Worm (Caenorhabditis elegans) whole organism, young adult: ENCODE results near the gene abcf-3.
A peak's percentile ranks its signal among the peaks of the same experiment; 100 is the strongest.

ENCODE experiments used
- B0019.2 ChIP-seq: fragments of 200-800 bp; sonication (Bioruptor generic); conservative IDR thresholded peaks from 2 replicates; pipeline ENCODE4 v1.3.6; 2022; ENCODE audit warnings: missing genetic modification reagents, missing genetic modification characterization, missing compliant biosample characterization
- C17E4.6 ChIP-seq: fragments of 200-800 bp; sonication (Bioruptor generic); IDR thresholded peaks from 2 replicates; pipeline ENCODE4 v1.3.6; 2022; ENCODE audit warnings: missing genetic modification reagents, missing genetic modification characterization, missing compliant biosample characterization
- D2030.7 ChIP-seq: fragments of 200-800 bp; sonication (Bioruptor generic); IDR thresholded peaks from 2 replicates; pipeline ENCODE4 v1.3.6; 2022; ENCODE audit warnings: missing genetic modification reagents, missing genetic modification characterization, missing compliant biosample characterization
- F49E8.2 ChIP-seq: sonication (generic microtip); optimal IDR thresholded peaks from 3 replicates; lab custom pipeline; 2017; ENCODE audit warnings: missing genetic modification characterization, mild to moderate bottlenecking, missing compliant biosample characterization, antibody characterized with exemption, moderate library complexity; ENCODE audit not compliant: insufficient read depth
- F57C9.4 ChIP-seq: sonication (generic microtip); optimal IDR thresholded peaks from 2 replicates; lab custom pipeline; 2017; ENCODE audit warnings: mild to moderate bottlenecking, missing genetic modification characterization, missing compliant biosample characterization
- Y53F4B.3 ChIP-seq: fragments of 200-800 bp; sonication (Bioruptor generic); IDR thresholded peaks from 2 replicates; pipeline ENCODE4 v1.3.6; 2022; ENCODE audit warnings: missing genetic modification reagents, missing genetic modification characterization, missing compliant biosample characterization
- Y53G8AR.9 ChIP-seq: fragments of 200-800 bp; sonication (Bioruptor generic); conservative IDR thresholded peaks from 2 replicates; pipeline ENCODE4 v1.3.6; 2022; ENCODE audit warnings: missing genetic modification reagents, missing genetic modification characterization, missing compliant biosample characterization
- Y56A3A.18 ChIP-seq: fragments of 200-800 bp; sonication (Bioruptor generic); IDR thresholded peaks from 2 replicates; pipeline ENCODE4 v1.3.6; 2022; ENCODE audit warnings: missing genetic modification reagents, missing genetic modification characterization, missing compliant biosample characterization
- Y95B8A.8 ChIP-seq: fragments of 200-800 bp; sonication (Bioruptor generic); IDR thresholded peaks from 2 replicates; pipeline ENCODE4 v1.3.6; 2022; ENCODE audit warnings: missing genetic modification reagents, missing genetic modification characterization, missing compliant biosample characterization
- ama-1 ChIP-seq, 3 experiments: fragments of 150-350 bp in 1 of 3; sonication (generic microtip) in 2 of 3; optimal IDR thresholded peaks; 2 replicates each; lab custom pipeline; 2014 to 2018; ENCODE audit warnings: missing biosample characterization in 2 of 3, missing genetic modification characterization in 2 of 3, missing genetic modification reagents in 2 of 3
- attf-3 ChIP-seq: fragments of 200-800 bp; sonication (Bioruptor generic); conservative IDR thresholded peaks from 2 replicates; pipeline ENCODE4 v1.3.6; 2022; ENCODE audit warnings: missing genetic modification reagents, missing genetic modification characterization, missing compliant biosample characterization
- attf-5 ChIP-seq: fragments of 200-800 bp; sonication (Bioruptor generic); optimal IDR thresholded peaks from 2 replicates; lab custom pipeline; 2018; ENCODE audit warnings: mild to moderate bottlenecking, missing genetic modification characterization, missing compliant biosample characterization
- ceh-91 ChIP-seq: fragments of 200-800 bp; sonication (Bioruptor generic); IDR thresholded peaks from 2 replicates; pipeline ENCODE4 v1.3.6; 2022; ENCODE audit warnings: missing genetic modification reagents, missing genetic modification characterization, missing compliant biosample characterization
- die-1 ChIP-seq: sonication (generic microtip); optimal IDR thresholded peaks from 2 replicates; lab custom pipeline; 2016; ENCODE audit warnings: missing genotype, mild to moderate bottlenecking, missing genetic modification characterization, missing compliant biosample characterization
- egl-44 ChIP-seq: fragments of 200-800 bp; sonication (Bioruptor generic); IDR thresholded peaks from 2 replicates; pipeline ENCODE4 v1.3.6; 2022; ENCODE audit warnings: missing genetic modification reagents, missing genetic modification characterization, missing compliant biosample characterization
- ekl-4 ChIP-seq: fragments of 200-800 bp; sonication (Bioruptor generic); IDR thresholded peaks from 2 replicates; pipeline ENCODE4 v1.3.6; 2022; ENCODE audit warnings: missing genetic modification reagents, missing genetic modification characterization, missing compliant biosample characterization
- him-1 ChIP-seq: sonication (generic microtip); optimal IDR thresholded peaks from 2 replicates; lab custom pipeline; 2016; ENCODE audit warnings: missing genotype, missing genetic modification reagents, missing genetic modification characterization, missing compliant biosample characterization
- hrde-1 ChIP-seq: sonication (generic microtip); optimal IDR thresholded peaks from 2 replicates; lab custom pipeline; 2016; ENCODE audit warnings: missing genetic modification characterization, mild to moderate bottlenecking, missing compliant biosample characterization, moderate library complexity, missing genotype, missing genetic modification reagents, borderline replicate concordance
- hsf-1 ChIP-seq: fragments of 200-800 bp; sonication (Bioruptor generic); IDR thresholded peaks from 2 replicates; pipeline ENCODE4 v1.3.6; 2022; ENCODE audit warnings: missing genetic modification reagents, missing genetic modification characterization, missing compliant biosample characterization
- lin-26 ChIP-seq: fragments of 200-800 bp; sonication (Bioruptor generic); IDR thresholded peaks from 2 replicates; pipeline ENCODE4 v1.3.6; 2022; ENCODE audit warnings: missing genetic modification reagents, missing genetic modification characterization, missing compliant biosample characterization
- lsy-27 ChIP-seq: sonication (generic microtip); optimal IDR thresholded peaks from 2 replicates; lab custom pipeline; 2017; ENCODE audit warnings: missing genetic modification characterization, mild to moderate bottlenecking, missing compliant biosample characterization, antibody characterized with exemption, missing genotype, borderline replicate concordance; ENCODE audit not compliant: insufficient read depth
- madf-8 ChIP-seq: fragments of 200-800 bp; sonication (Bioruptor generic); conservative IDR thresholded peaks from 2 replicates; pipeline ENCODE4 v1.3.6; 2022; ENCODE audit warnings: missing genetic modification reagents, missing genetic modification characterization, missing compliant biosample characterization
- mel-28 ChIP-seq: sonication (generic microtip); optimal IDR thresholded peaks from 2 replicates; lab custom pipeline; 2016; ENCODE audit warnings: borderline replicate concordance, mild to moderate bottlenecking, missing genetic modification characterization, missing compliant biosample characterization
- mes-4 ChIP-seq: sonication (generic microtip); optimal IDR thresholded peaks from 2 replicates; lab custom pipeline; 2016; ENCODE audit warnings: missing genotype, missing genetic modification characterization, missing compliant biosample characterization
- nfyb-1 ChIP-seq: fragments of 200-800 bp; sonication (Bioruptor generic); IDR thresholded peaks from 2 replicates; pipeline ENCODE4 v1.3.6; 2022; ENCODE audit warnings: missing genetic modification reagents, missing genetic modification characterization, missing compliant biosample characterization
- pha-4 ChIP-seq: fragments of 150-350 bp; sonication (generic microtip); optimal IDR thresholded peaks from 2 replicates; lab custom pipeline; 2014; ENCODE audit warnings: missing biosample characterization, missing genetic modification reagents, missing genetic modification characterization
- repo-1 ChIP-seq: sonication (generic microtip); optimal IDR thresholded peaks from 2 replicates; lab custom pipeline; 2017; ENCODE audit warnings: mild to moderate bottlenecking, missing genetic modification characterization, missing compliant biosample characterization
- snpc-1.1 ChIP-seq: sonication (generic microtip); optimal IDR thresholded peaks from 2 replicates; lab custom pipeline; 2017; ENCODE audit warnings: missing genetic modification characterization, mild to moderate bottlenecking, missing compliant biosample characterization, antibody characterized with exemption, moderate library complexity, missing genotype, missing genetic modification reagents; ENCODE audit not compliant: insufficient read depth
- snpc-3.4 ChIP-seq: sonication (generic microtip); optimal IDR thresholded peaks from 2 replicates; lab custom pipeline; 2017; ENCODE audit warnings: missing genetic modification characterization, mild to moderate bottlenecking, missing compliant biosample characterization, antibody characterized with exemption, moderate library complexity, missing genotype, missing genetic modification reagents
- snpc-4 ChIP-seq, 5 experiments: fragments of 150-350 bp in 1 of 5; sonication (generic microtip) in 4 of 5; optimal IDR thresholded peaks; 2 replicates each; lab custom pipeline; 2014 to 2018; ENCODE audit warnings: missing genetic modification characterization in 5 of 5, missing biosample characterization in 3 of 5, antibody characterized with exemption in 2 of 5, mild to moderate bottlenecking in 2 of 5, missing compliant biosample characterization in 2 of 5, missing genotype in 2 of 5, moderate library complexity in 2 of 5, missing genetic modification reagents in 1 of 5
- tbp1 ChIP-seq: fragments of 200-800 bp; sonication (Bioruptor generic); optimal IDR thresholded peaks from 2 replicates; lab custom pipeline; 2018; ENCODE audit warnings: mild to moderate bottlenecking, missing genetic modification characterization, missing compliant biosample characterization
- tlf-1 ChIP-seq: fragments of 200-800 bp; sonication (Bioruptor generic); optimal IDR thresholded peaks from 2 replicates; lab custom pipeline; 2018; ENCODE audit warnings: mild to moderate bottlenecking, missing genetic modification characterization, missing compliant biosample characterization
- unc-130 ChIP-seq: sonication (generic microtip); optimal IDR thresholded peaks from 2 replicates; lab custom pipeline; 2016; ENCODE audit warnings: missing genetic modification reagents, missing genetic modification characterization, missing compliant biosample characterization
- xnd-1 ChIP-seq: sonication (generic microtip); optimal IDR thresholded peaks from 2 replicates; lab custom pipeline; 2016; ENCODE audit warnings: missing genotype, missing genetic modification reagents, missing genetic modification characterization, missing compliant biosample characterization
- zfh-2 ChIP-seq: fragments of 200-800 bp; sonication (Bioruptor generic); conservative IDR thresholded peaks from 2 replicates; pipeline ENCODE4 v1.3.6; 2022; ENCODE audit warnings: missing genetic modification reagents, missing genetic modification characterization, missing compliant biosample characterization
- zim-3 ChIP-seq: sonication (generic microtip); optimal IDR thresholded peaks from 2 replicates; lab custom pipeline; 2017; ENCODE audit warnings: mild to moderate bottlenecking, missing genetic modification characterization, moderate library complexity, missing compliant biosample characterization
- ztf-18 ChIP-seq: sonication (generic microtip); optimal IDR thresholded peaks from 2 replicates; lab custom pipeline; 2016; ENCODE audit warnings: missing genotype, mild to moderate bottlenecking, missing genetic modification characterization, missing compliant biosample characterization
- ztf-25 ChIP-seq: fragments of 200-800 bp; sonication (Bioruptor generic); IDR thresholded peaks from 2 replicates; pipeline ENCODE4 v1.3.6; 2022; ENCODE audit warnings: missing genetic modification reagents, missing genetic modification characterization, missing compliant biosample characterization
- ztf-3 ChIP-seq: fragments of 200-800 bp; sonication (Bioruptor generic); optimal IDR thresholded peaks from 2 replicates; lab custom pipeline; 2018; ENCODE audit warnings: mild to moderate bottlenecking, missing genetic modification characterization, missing compliant biosample characterization
- ztf-6 ChIP-seq: fragments of 200-800 bp; sonication (Bioruptor generic); IDR thresholded peaks from 2 replicates; pipeline ENCODE4 v1.3.6; 2022; ENCODE audit warnings: missing genetic modification reagents, missing genetic modification characterization, missing compliant biosample characterization

abcf-3 gene

ce11 chrIII:6198378-6199234 is 25.4 kb downstream of the abcf-3 start, which contains the start of the genes C23G10.7 and rpn-2 (continued):
- TF ChIP-seq snpc-4 (GFP tag; optimal IDR thresholded peaks at IDR 0.05; lab: Kevin White, UChicago) (peak; percentile 1), snpc-4 (tag; optimal IDR thresholded peaks at IDR 0.05; lab: Kevin White, UChicago) (peak in 1 of 4 experiments; percentile 60), F57C9.4 (no peak), mel-28 (tag; lab: Kevin White, UChicago) (no peak), ceh-91 (GFP tag; lab: Robert Waterston, UW) (peak; percentile 60), zfh-2 (no peak), ztf-3 (GFP tag; lab: Kevin White, UChicago) (no peak), xnd-1 (tag; lab: Kevin White, UChicago) (peak; percentile 87)

- TF ChIP-seq nfyb-1 (GFP tag; lab: Robert Waterston, UW) (no peak), repo-1 (tag; lab: Kevin White, UChicago) (no peak), zim-3 (tag; lab: Kevin White, UChicago) (no peak), pha-4 (tag; lab: Kevin White, UChicago) (no peak), egl-44 (GFP tag; lab: Robert Waterston, UW) (no peak), snpc-3.4 (tag; lab: Kevin White, UChicago) (no peak), Y53F4B.3 (no peak), ekl-4 (no peak), mes-4 (tag; lab: Kevin White, UChicago) (no peak), madf-8 (GFP tag; lab: Robert Waterston, UW) (no peak), attf-3 (GFP tag; lab: Robert Waterston, UW) (no peak), attf-5 (GFP tag; lab: Kevin White, UChicago) (no peak), Y95B8A.8 (GFP tag; lab: Robert Waterston, UW) (no peak), ztf-6 (GFP tag; lab: Robert Waterston, UW) (no peak), lsy-27 (tag; lab: Kevin White, UChicago) (no peak), mel-28 (tag; lab: Kevin White, UChicago) (no peak), B0019.2 (GFP tag; lab: Robert Waterston, UW) (no peak), zfh-2 (no peak)
These were observed 28.1 kb downstream of the abcf-3 start for ce11 chrIII:6201325-6201724.

- TF ChIP-seq snpc-3.4 (tag; lab: Kevin White, UChicago) (peak; percentile 19), hrde-1 (tag; lab: Kevin White, UChicago) (peak; percentile 93), die-1 (tag; lab: Kevin White, UChicago) (peak; percentile 7), ama-1 (optimal IDR thresholded peaks at IDR 0.05; lab: Kevin White, UChicago) (no peak), ama-1 (GFP tag; optimal IDR thresholded peaks at IDR 0.05; lab: Kevin White, UChicago) (peak; percentile 53 to 65), hsf-1 (peak; percentile 81), C17E4.6 (peak; percentile 60), tlf-1 (GFP tag; lab: Kevin White, UChicago) (peak; percentile 14), Y95B8A.8 (GFP tag; lab: Robert Waterston, UW) (peak; percentile 57; the same call in 1 of the 2 replicates), snpc-1.1 (tag; lab: Kevin White, UChicago) (peak; percentile 56), ztf-18 (tag; lab: Kevin White, UChicago) (peak; percentile 12), tbp1 (peak; percentile 6), ztf-3 (GFP tag; lab: Kevin White, UChicago) (no peak), him-1 (peak; percentile 72), unc-130 (GFP tag; lab: Kevin White, UChicago) (peak; percentile 48), B0019.2 (GFP tag; lab: Robert Waterston, UW) (no peak), F49E8.2 (tag; lab: Kevin White, UChicago) (peak; percentile 85), ekl-4 (peak; percentile 55), ztf-25 (GFP tag; lab: Robert Waterston, UW) (0 out of 2 replicates have a peak, but pooled peaks have one; percentile 41), Y53G8AR.9 (GFP tag; lab: Robert Waterston, UW) (peak; percentile 66; the same call in 1 of the 2 replicates), ceh-91 (GFP tag; lab: Robert Waterston, UW) (0 out of 2 replicates have a peak, but pooled peaks have one; percentile 14), lin-26 (GFP tag; lab: Robert Waterston, UW) (peak; percentile 68), D2030.7 (GFP tag; lab: Robert Waterston, UW) (peak; percentile 25; the same call in 1 of the 2 replicates), Y56A3A.18 (GFP tag; lab: Robert Waterston, UW) (no peak)
These were observed 29.2 kb downstream of the abcf-3 start for ce11 chrIII:6202440-6202839.
